Worm (Caenorhabditis elegans) whole organism, L2 larva: Measurements from ENCODE around the gene Y38H6C.9.
"Not testable (repeated sequence)": the region's sequence is repeated elsewhere in the genome, so short reads cannot be mapped to it uniquely, and the experiment has no call there.

Experiments
- C34F6.9 ChIP-seq: fragments of 150-350 bp; optimal IDR thresholded peaks from 2 replicates; lab custom pipeline; 2014; ENCODE audit warnings: missing biosample characterization, missing genetic modification characterization
- F13H6.1 ChIP-seq: sonication (generic microtip); optimal IDR thresholded peaks from 2 replicates; lab custom pipeline; 2016; ENCODE audit warnings: missing genetic modification characterization, missing compliant biosample characterization
- R02D3.7 ChIP-seq: fragments of 150-350 bp; optimal IDR thresholded peaks from 2 replicates; lab custom pipeline; 2014; ENCODE audit warnings: missing biosample characterization, missing genetic modification characterization
- Y55F3AM.14 ChIP-seq: fragments of 200-800 bp; sonication (Bioruptor generic); optimal IDR thresholded peaks from 2 replicates; lab custom pipeline; 2018; ENCODE audit warnings: mild to moderate bottlenecking, missing genetic modification characterization, missing compliant biosample characterization
- alr-1 ChIP-seq: fragments of 150-350 bp; optimal IDR thresholded peaks from 2 replicates; lab custom pipeline; 2014; ENCODE audit warnings: missing biosample characterization, missing genetic modification characterization
- aly-2 ChIP-seq: fragments of 150-350 bp; optimal IDR thresholded peaks from 2 replicates; lab custom pipeline; 2014; ENCODE audit warnings: missing biosample characterization, missing genetic modification characterization
- blmp-1 ChIP-seq: sonication (generic microtip); optimal IDR thresholded peaks from 2 replicates; lab custom pipeline; 2017; ENCODE audit warnings: missing genetic modification characterization, mild to moderate bottlenecking, missing compliant biosample characterization, antibody characterized with exemption, moderate library complexity; ENCODE audit not compliant: insufficient read depth
- ceh-16 ChIP-seq: fragments of 150-350 bp; optimal IDR thresholded peaks from 2 replicates; lab custom pipeline; 2014; ENCODE audit warnings: missing biosample characterization, missing genetic modification characterization
- crh-2 ChIP-seq: sonication (generic microtip); optimal IDR thresholded peaks from 2 replicates; lab custom pipeline; 2017; ENCODE audit warnings: missing biosample characterization, missing genetic modification characterization
- dmd-4 ChIP-seq: sonication (generic microtip); optimal IDR thresholded peaks from 2 replicates; lab custom pipeline; 2017; ENCODE audit warnings: missing biosample characterization, missing genetic modification characterization
- egl-27 ChIP-seq: sonication (generic microtip); optimal IDR thresholded peaks from 3 replicates; lab custom pipeline; 2017; ENCODE audit warnings: missing biosample characterization, missing genetic modification reagents, missing genetic modification characterization
- elt-1 ChIP-seq: fragments of 150-350 bp; optimal IDR thresholded peaks from 2 replicates; lab custom pipeline; 2014; ENCODE audit warnings: missing biosample characterization, missing genetic modification characterization
- fos-1 ChIP-seq: fragments of 150-350 bp; optimal IDR thresholded peaks from 2 replicates; lab custom pipeline; 2014; ENCODE audit warnings: missing biosample characterization, missing genetic modification characterization
- gmeb-1 ChIP-seq: fragments of 150-350 bp; optimal IDR thresholded peaks from 2 replicates; lab custom pipeline; 2014; ENCODE audit warnings: missing biosample characterization, missing genetic modification characterization
- lin-13 ChIP-seq: fragments of 150-350 bp; optimal IDR thresholded peaks from 2 replicates; lab custom pipeline; 2014; ENCODE audit warnings: missing biosample characterization, missing genetic modification reagents, missing genetic modification characterization
- lin-39 ChIP-seq: fragments of 150-350 bp; optimal IDR thresholded peaks from 2 replicates; lab custom pipeline; 2014; ENCODE audit warnings: missing biosample characterization, missing genetic modification reagents, missing genetic modification characterization
- mab-5 ChIP-seq: fragments of 150-350 bp; optimal IDR thresholded peaks from 2 replicates; lab custom pipeline; 2014; ENCODE audit warnings: missing biosample characterization, missing genetic modification characterization
- mbf-1 ChIP-seq: sonication (generic microtip); optimal IDR thresholded peaks from 2 replicates; lab custom pipeline; 2017; ENCODE audit warnings: missing biosample characterization, missing genetic modification characterization
- nhr-10 ChIP-seq: sonication (generic microtip); optimal IDR thresholded peaks from 2 replicates; lab custom pipeline; 2017; ENCODE audit warnings: missing biosample characterization, missing genetic modification characterization
- nhr-11 ChIP-seq: fragments of 150-350 bp; optimal IDR thresholded peaks from 2 replicates; lab custom pipeline; 2014; ENCODE audit warnings: missing biosample characterization, missing genetic modification characterization
- nhr-12 ChIP-seq: fragments of 150-350 bp; optimal IDR thresholded peaks from 2 replicates; lab custom pipeline; 2014; ENCODE audit warnings: missing biosample characterization, missing genetic modification characterization
- nhr-129 ChIP-seq: fragments of 150-350 bp; optimal IDR thresholded peaks from 2 replicates; lab custom pipeline; 2014; ENCODE audit warnings: missing biosample characterization, missing genetic modification characterization
- nhr-237 ChIP-seq: fragments of 150-350 bp; optimal IDR thresholded peaks from 2 replicates; lab custom pipeline; 2014; ENCODE audit warnings: missing biosample characterization, missing genetic modification characterization
- nhr-77 ChIP-seq: fragments of 150-350 bp; optimal IDR thresholded peaks from 2 replicates; lab custom pipeline; 2014; ENCODE audit warnings: missing biosample characterization, missing genetic modification characterization
- peb-1 ChIP-seq: fragments of 150-350 bp; optimal IDR thresholded peaks from 2 replicates; lab custom pipeline; 2014; ENCODE audit warnings: missing biosample characterization, missing genetic modification characterization
- sma-3 ChIP-seq: sonication (generic microtip); optimal IDR thresholded peaks from 2 replicates; lab custom pipeline; 2016; ENCODE audit warnings: missing genetic modification reagents, missing genetic modification characterization, missing compliant biosample characterization
- unc-39 ChIP-seq: fragments of 150-350 bp; optimal IDR thresholded peaks from 2 replicates; lab custom pipeline; 2014; ENCODE audit warnings: missing biosample characterization, missing genetic modification characterization
- unc-55 ChIP-seq: fragments of 150-350 bp; sonication (generic microtip); optimal IDR thresholded peaks from 3 replicates; lab custom pipeline; 2014; ENCODE audit warnings: missing biosample characterization, missing genetic modification reagents, missing genetic modification characterization
- ztf-1 ChIP-seq: fragments of 200-800 bp; sonication (Bioruptor generic); conservative IDR thresholded peaks from 2 replicates; pipeline ENCODE4 v1.3.6; 2022; ENCODE audit warnings: missing genetic modification characterization, missing compliant biosample characterization
- ztf-11 ChIP-seq: sonication (generic microtip); optimal IDR thresholded peaks from 2 replicates; lab custom pipeline; 2017; ENCODE audit warnings: missing biosample characterization, missing genetic modification characterization
- ztf-4 ChIP-seq: fragments of 150-350 bp; optimal IDR thresholded peaks from 2 replicates; lab custom pipeline; 2014; ENCODE audit warnings: missing biosample characterization, missing genetic modification characterization

The Y38H6C.9 gene

ce11 chrV:20522219-20522618 lies at the start of gene Y38H6C.9, which contains the start of gene fbxa-150:
Gene Y38H6C.9, minus strand, starts transcription at chrV:20522270.
Gene fbxa-150, plus strand, starts transcription at chrV:20522598.
- TF ChIP-seq fos-1 (tag; lab: Kevin White, UChicago), result peak; percentile 23
- TF ChIP-seq C34F6.9 (tag; lab: Kevin White, UChicago), result peak; percentile 75
- no peak for TF ChIP-seq gmeb-1 (tag; lab: Kevin White, UChicago)
- peak; percentile 65 for TF ChIP-seq unc-55

- not testable (repeated sequence) for TF ChIP-seq mab-5 (tag; lab: Kevin White, UChicago); nhr-10; blmp-1 (tag; lab: Kevin White, UChicago)
Observed at ce11 chrV:20568995-20569394, 46.9 kb upstream of the Y38H6C.9 start, which contains the start of gene F26F2.4. Gene F26F2.4, plus strand, starts transcription at chrV:20569295.

ce11 chrV:20566454-20566853 lies 44.4 kb upstream of the Y38H6C.9 start, which contains the start of gene F26F2.3:
Gene F26F2.3, minus strand, starts transcription at chrV:20566554.
- TF ChIP-seq elt-1 (tag; lab: Kevin White, UChicago) (no peak), crh-2 (no peak), aly-2 (tag; lab: Kevin White, UChicago) (no peak), alr-1 (tag; lab: Kevin White, UChicago) (no peak), ztf-1 (no peak), nhr-10 (no peak), nhr-11 (tag; lab: Kevin White, UChicago) (no peak)

ce11 chrV:20564054-20564453 lies 42.0 kb upstream of the Y38H6C.9 start, which contains the start of gene F26F2.13:
Gene F26F2.13, plus strand, starts transcription at chrV:20564354.
- not testable (repeated sequence) for TF ChIP-seq egl-27 (tag; lab: Kevin White, UChicago); nhr-77; unc-55

ce11 chrV:20561795-20562194 lies 39.7 kb upstream of the Y38H6C.9 start, which contains the start of gene F26F2.1:
Gene F26F2.1, minus strand, starts transcription at chrV:20561895.
- no peak for TF ChIP-seq fos-1 (tag; lab: Kevin White, UChicago)
- TF ChIP-seq sma-3 (GFP tag; lab: Kevin White, UChicago), result no peak
- TF ChIP-seq F13H6.1 (tag; lab: Kevin White, UChicago), result no peak
- TF ChIP-seq nhr-12 (tag; lab: Kevin White, UChicago), result no peak
- no peak for TF ChIP-seq Y55F3AM.14
- no peak for TF ChIP-seq ceh-16 (tag; lab: Kevin White, UChicago)
- no peak for TF ChIP-seq ztf-11
- TF ChIP-seq ztf-4 (tag; lab: Kevin White, UChicago), result no peak
- no peak for TF ChIP-seq crh-2
- TF ChIP-seq nhr-237 (tag; lab: Kevin White, UChicago), result no peak
- no peak for TF ChIP-seq ztf-1
- TF ChIP-seq unc-55, result no peak
- no peak for TF ChIP-seq unc-39 (tag; lab: Kevin White, UChicago)
- no peak for TF ChIP-seq nhr-129
- no peak for TF ChIP-seq aly-2 (tag; lab: Kevin White, UChicago)
- TF ChIP-seq lin-13 (GFP tag; lab: Kevin White, UChicago), result no peak
- no peak for TF ChIP-seq lin-39 (tag; lab: Kevin White, UChicago)
- TF ChIP-seq, all 48 proteins: peak for 0

- TF ChIP-seq mbf-1 (tag; lab: Kevin White, UChicago) (no peak), aly-2 (tag; lab: Kevin White, UChicago) (no peak), dmd-4 (tag; lab: Kevin White, UChicago) (no peak)
Observed at ce11 chrV:20558270-20558669, 36.2 kb upstream of the Y38H6C.9 start, which contains the start of gene abf-4. Gene abf-4, minus strand, starts transcription at chrV:20558370.

- TF ChIP-seq peb-1 (no peak), lin-13 (GFP tag; lab: Kevin White, UChicago) (no peak), R02D3.7 (no peak)
Observed at ce11 chrV:20556260-20556659, 34.2 kb upstream of the Y38H6C.9 start, which contains the start of gene Y38H6C.23. Gene Y38H6C.23, minus strand, starts transcription at chrV:20556360.
